Worm (Caenorhabditis elegans) whole organism, early embryonic: Measurements from ENCODE around the gene T21E8.6.

Experiments
- B0310.2 ChIP-seq: sonication (generic microtip); optimal IDR thresholded peaks from 2 replicates; lab custom pipeline; 2016; ENCODE audit warnings: mild to moderate bottlenecking, missing genetic modification characterization, missing compliant biosample characterization
- ama-1 ChIP-seq: fragments of 150-350 bp; optimal IDR thresholded peaks from 2 replicates; lab custom pipeline; 2014
- ets-7 ChIP-seq: sonication (generic microtip); optimal IDR thresholded peaks from 2 replicates; lab custom pipeline; 2016; ENCODE audit warnings: missing genotype, missing genetic modification characterization, missing compliant biosample characterization
- flt-1 ChIP-seq: fragments of 200-800 bp; sonication (Bioruptor generic); IDR thresholded peaks from 2 replicates; pipeline ENCODE4 v1.3.6; 2022; ENCODE audit warnings: missing genetic modification characterization, missing compliant biosample characterization
- hnd-1 ChIP-seq: sonication (generic microtip); optimal IDR thresholded peaks from 2 replicates; lab custom pipeline; 2016; ENCODE audit warnings: missing genetic modification characterization, missing compliant biosample characterization
- pes-1 ChIP-seq: fragments of 200-800 bp; sonication (Bioruptor generic); IDR thresholded peaks from 2 replicates; pipeline ENCODE4 v1.3.6; 2022; ENCODE audit warnings: missing genetic modification reagents, missing genetic modification characterization, missing compliant biosample characterization
- sea-1 ChIP-seq: fragments of 200-800 bp; sonication (Bioruptor generic); conservative IDR thresholded peaks from 2 replicates; pipeline ENCODE4 v1.3.6; 2022; ENCODE audit warnings: missing genetic modification characterization, missing compliant biosample characterization
- tbx-11 ChIP-seq: fragments of 200-800 bp; sonication (Bioruptor generic); IDR thresholded peaks from 2 replicates; pipeline ENCODE4 v1.3.6; 2022; ENCODE audit warnings: missing genetic modification characterization, missing compliant biosample characterization
- tbx-37 ChIP-seq: fragments of 200-800 bp; sonication (Bioruptor generic); conservative IDR thresholded peaks from 2 replicates; pipeline ENCODE4 v1.3.6; 2022; ENCODE audit warnings: missing genetic modification reagents, missing genetic modification characterization, missing compliant biosample characterization

DNA sequence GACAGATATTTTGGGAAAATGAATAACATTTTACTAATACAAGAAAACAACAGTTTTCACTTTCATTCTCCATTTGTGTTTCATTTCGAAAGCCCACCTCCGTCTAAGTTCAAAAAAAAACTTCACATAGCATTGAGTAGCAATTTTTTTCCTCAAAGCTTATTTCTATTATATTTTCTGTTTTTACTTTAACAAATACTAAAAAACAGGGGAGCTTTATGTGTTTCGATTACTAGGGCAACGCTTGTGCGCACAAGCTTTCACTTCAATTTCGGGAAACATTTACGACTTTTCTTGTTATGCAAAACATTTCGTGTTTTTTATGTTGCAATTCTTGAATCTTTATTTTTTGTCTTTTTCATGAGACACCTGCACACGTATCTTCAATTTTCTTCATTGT, 3.8 kb downstream of the T21E8.6 start, which contains the start of gene T21E8.5:
- TF ChIP-seq tbx-11 (GFP tag; lab: Robert Waterston, UW) = no peak
- no peak for TF ChIP-seq B0310.2 (tag; lab: Kevin White, UChicago)
- TF ChIP-seq ama-1 (lab: Kevin White, UChicago) = no peak
- no peak for TF ChIP-seq flt-1 (GFP tag; lab: Robert Waterston, UW)
- TF ChIP-seq hnd-1 (tag; lab: Kevin White, UChicago) = no peak
- TF ChIP-seq tbx-37 (GFP tag; lab: Robert Waterston, UW) = no peak
- no peak for TF ChIP-seq ets-7 (tag; lab: Kevin White, UChicago)
- TF ChIP-seq pes-1 (GFP tag; lab: Robert Waterston, UW) = no peak
- TF ChIP-seq sea-1 (GFP tag; lab: Robert Waterston, UW) = no peak
